Worm (Caenorhabditis elegans): ENCODE data around the gene clec-232.

DNA sequence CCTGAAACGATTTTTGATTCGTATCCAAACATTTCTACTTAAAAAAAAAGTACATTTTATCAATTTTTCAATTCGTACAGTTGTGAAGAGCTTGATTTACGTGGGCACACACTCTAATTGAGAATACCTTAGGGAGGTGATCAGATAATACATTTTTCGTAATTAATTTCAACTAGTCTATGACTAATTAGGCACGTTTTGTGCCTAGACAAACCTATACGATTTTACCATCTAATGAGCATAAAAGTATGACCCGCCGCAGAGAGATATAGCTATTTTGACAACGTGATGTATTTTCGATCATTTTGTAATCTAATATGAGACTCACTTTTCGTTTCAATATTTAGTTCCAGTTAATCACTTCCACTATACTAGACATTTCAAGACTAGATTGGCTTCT lies 41.0 kb downstream of the clec-232 start:
- TF ChIP-seq him-1 (tag; optimal IDR thresholded peaks at IDR 0.05) (no peak), dao-5 (tag; optimal IDR thresholded peaks at IDR 0.05) (no peak)
